Worm (Caenorhabditis elegans) whole organism, L4 larva: ENCODE data around the gene dnj-15.

Experiments
- F10B5.3 ChIP-seq: sonication (generic microtip); optimal IDR thresholded peaks from 2 replicates; lab custom pipeline; 2016; ENCODE audit warnings: mild to moderate bottlenecking, missing genetic modification characterization, missing compliant biosample characterization
- F26F4.8 ChIP-seq: fragments of 200-800 bp; sonication (Bioruptor generic); conservative IDR thresholded peaks from 2 replicates; pipeline ENCODE4 v1.3.6; 2022; ENCODE audit warnings: missing genetic modification characterization, missing compliant biosample characterization
- R02D3.7 ChIP-seq: fragments of 150-350 bp; sonication (generic microtip); optimal IDR thresholded peaks from 3 replicates; lab custom pipeline; 2014; ENCODE audit warnings: missing biosample characterization, missing genetic modification characterization
- T20F7.1 ChIP-seq: fragments of 200-800 bp; sonication (Bioruptor generic); optimal IDR thresholded peaks from 2 replicates; lab custom pipeline; 2018; ENCODE audit warnings: mild to moderate bottlenecking, missing genetic modification characterization, missing compliant biosample characterization
- Y105C5A.15 ChIP-seq: fragments of 200-800 bp; sonication (Bioruptor generic); IDR thresholded peaks from 2 replicates; pipeline ENCODE4 v1.3.6; 2022; ENCODE audit warnings: missing genetic modification characterization, missing compliant biosample characterization
- Y75B8A.6 ChIP-seq: fragments of 200-800 bp; sonication (Bioruptor generic); IDR thresholded peaks from 2 replicates; pipeline ENCODE4 v1.3.6; 2022; ENCODE audit warnings: missing genetic modification reagents, missing genetic modification characterization, missing compliant biosample characterization
- ZK337.2 ChIP-seq: fragments of 200-800 bp; sonication (Bioruptor generic); IDR thresholded peaks from 2 replicates; pipeline ENCODE4 v1.3.6; 2022; ENCODE audit warnings: missing genetic modification reagents, missing genetic modification characterization, missing compliant biosample characterization
- ZK546.5 ChIP-seq, 2 experiments: sonication (generic microtip); optimal IDR thresholded peaks; 2 replicates each; lab custom pipeline; 2017; ENCODE audit warnings: missing biosample characterization in 2 of 2, missing genetic modification characterization in 2 of 2
- arid-1 ChIP-seq: fragments of 200-800 bp; sonication (Bioruptor generic); conservative IDR thresholded peaks from 2 replicates; pipeline ENCODE4 v1.3.6; 2022; ENCODE audit warnings: missing genetic modification reagents, missing genetic modification characterization, missing compliant biosample characterization
- attf-4 ChIP-seq: sonication (generic microtip); optimal IDR thresholded peaks from 3 replicates; lab custom pipeline; 2017; ENCODE audit warnings: missing biosample characterization, missing genetic modification characterization
- ceh-62 ChIP-seq: sonication (generic microtip); optimal IDR thresholded peaks from 2 replicates; lab custom pipeline; 2017; ENCODE audit warnings: missing biosample characterization, missing genetic modification characterization
- ces-1 ChIP-seq: fragments of 150-350 bp; sonication (generic microtip); optimal IDR thresholded peaks from 4 replicates; lab custom pipeline; 2014; ENCODE audit warnings: missing biosample characterization, missing genetic modification reagents, missing genetic modification characterization
- ctbp-1 ChIP-seq: fragments of 200-800 bp; sonication (Bioruptor generic); IDR thresholded peaks from 2 replicates; pipeline ENCODE4 v1.3.6; 2022; ENCODE audit warnings: missing genetic modification reagents, missing genetic modification characterization, missing compliant biosample characterization
- daf-12 ChIP-seq: fragments of 150-350 bp; optimal IDR thresholded peaks from 2 replicates; lab custom pipeline; 2014; ENCODE audit warnings: missing biosample characterization, missing genetic modification reagents, missing genetic modification characterization
- dmd-8 ChIP-seq: fragments of 200-800 bp; sonication (Bioruptor generic); IDR thresholded peaks from 2 replicates; pipeline ENCODE4 v1.3.6; 2022; ENCODE audit warnings: missing genetic modification characterization, missing compliant biosample characterization
- dmd-9 ChIP-seq: fragments of 200-800 bp; sonication (Bioruptor generic); IDR thresholded peaks from 2 replicates; pipeline ENCODE4 v1.3.6; 2022; ENCODE audit warnings: missing genetic modification reagents, missing genetic modification characterization, missing compliant biosample characterization
- dve-1 ChIP-seq: sonication (generic microtip); optimal IDR thresholded peaks from 2 replicates; lab custom pipeline; 2017; ENCODE audit warnings: antibody characterized with exemption, mild to moderate bottlenecking, missing genetic modification characterization, missing compliant biosample characterization; ENCODE audit not compliant: insufficient read depth
- egl-27 ChIP-seq: sonication (generic microtip); optimal IDR thresholded peaks from 3 replicates; lab custom pipeline; 2017; ENCODE audit warnings: missing biosample characterization, missing genetic modification reagents, missing genetic modification characterization
- egl-43 ChIP-seq: fragments of 200-800 bp; sonication (Bioruptor generic); IDR thresholded peaks from 2 replicates; pipeline ENCODE4 v1.3.6; 2022; ENCODE audit warnings: missing genetic modification reagents, missing genetic modification characterization, missing compliant biosample characterization
- fkh-10 ChIP-seq: fragments of 150-350 bp; optimal IDR thresholded peaks from 2 replicates; lab custom pipeline; 2014; ENCODE audit warnings: missing biosample characterization, missing genetic modification reagents, missing genetic modification characterization
- gei-8 ChIP-seq: fragments of 200-800 bp; sonication (Bioruptor generic); optimal IDR thresholded peaks from 2 replicates; lab custom pipeline; 2018; ENCODE audit warnings: mild to moderate bottlenecking, missing genetic modification characterization, missing compliant biosample characterization
- hif-1 ChIP-seq, 2 experiments: sonication (generic microtip); optimal IDR thresholded peaks; 2 replicates each; lab custom pipeline; 2016 to 2017; ENCODE audit warnings: missing compliant biosample characterization in 2 of 2, missing genetic modification characterization in 2 of 2, missing genetic modification reagents in 2 of 2, missing genotype in 2 of 2, mild to moderate bottlenecking in 1 of 2
- hlh-30 ChIP-seq: sonication (generic microtip); optimal IDR thresholded peaks from 2 replicates; lab custom pipeline; 2017; ENCODE audit warnings: antibody characterized with exemption, mild to moderate bottlenecking, missing genetic modification characterization, missing compliant biosample characterization; ENCODE audit not compliant: insufficient read depth
- jun-1 ChIP-seq: fragments of 150-350 bp; optimal IDR thresholded peaks from 2 replicates; lab custom pipeline; 2014; ENCODE audit warnings: missing biosample characterization, missing genetic modification reagents, missing genetic modification characterization
- lin-1 ChIP-seq: fragments of 200-800 bp; sonication (Bioruptor generic); IDR thresholded peaks from 2 replicates; pipeline ENCODE4 v1.3.6; 2022; ENCODE audit warnings: missing genetic modification reagents, missing genetic modification characterization, missing compliant biosample characterization
- lin-13 ChIP-seq: fragments of 150-350 bp; optimal IDR thresholded peaks from 2 replicates; lab custom pipeline; 2014; ENCODE audit warnings: missing biosample characterization, missing genetic modification reagents, missing genetic modification characterization
- lin-29 ChIP-seq: fragments of 200-800 bp; sonication (Bioruptor generic); IDR thresholded peaks from 2 replicates; pipeline ENCODE4 v1.3.6; 2022; ENCODE audit warnings: missing genetic modification reagents, missing genetic modification characterization, missing compliant biosample characterization
- lir-3 ChIP-seq: sonication (generic microtip); optimal IDR thresholded peaks from 2 replicates; lab custom pipeline; 2016; ENCODE audit warnings: mild to moderate bottlenecking, missing genetic modification characterization, missing compliant biosample characterization
- lsy-2 ChIP-seq, 2 experiments: fragments of 150-350 bp in 1 of 2; sonication (generic microtip) in 1 of 2; optimal IDR thresholded peaks; 2 replicates each; lab custom pipeline; 2014 to 2017; ENCODE audit warnings: missing biosample characterization in 2 of 2, missing genetic modification characterization in 2 of 2
- madf-9 ChIP-seq: fragments of 200-800 bp; sonication (Bioruptor generic); conservative IDR thresholded peaks from 2 replicates; pipeline ENCODE4 v1.3.6; 2022; ENCODE audit warnings: missing genetic modification reagents, missing genetic modification characterization, missing compliant biosample characterization
- mxl-2 ChIP-seq: fragments of 200-800 bp; sonication (Bioruptor generic); conservative IDR thresholded peaks from 2 replicates; pipeline ENCODE4 v1.3.6; 2022; ENCODE audit warnings: missing genetic modification reagents, missing genetic modification characterization, missing compliant biosample characterization
- mxl-3 ChIP-seq: fragments of 200-800 bp; sonication (Bioruptor generic); optimal IDR thresholded peaks from 2 replicates; lab custom pipeline; 2018; ENCODE audit warnings: mild to moderate bottlenecking, missing genetic modification characterization, missing compliant biosample characterization
- nhr-237 ChIP-seq: sonication (generic microtip); optimal IDR thresholded peaks from 2 replicates; lab custom pipeline; 2017; ENCODE audit warnings: missing biosample characterization, missing genetic modification characterization
- nhr-48 ChIP-seq: sonication (generic microtip); optimal IDR thresholded peaks from 2 replicates; lab custom pipeline; 2016; ENCODE audit warnings: mild to moderate bottlenecking, missing genetic modification characterization, missing compliant biosample characterization
- nhr-6 ChIP-seq: fragments of 150-350 bp; optimal IDR thresholded peaks from 2 replicates; lab custom pipeline; 2014; ENCODE audit warnings: missing biosample characterization, missing genetic modification characterization
- nhr-77 ChIP-seq: fragments of 150-350 bp; optimal IDR thresholded peaks from 2 replicates; lab custom pipeline; 2014; ENCODE audit warnings: missing biosample characterization, missing genetic modification characterization
- sdz-12 ChIP-seq: fragments of 200-800 bp; sonication (Bioruptor generic); optimal IDR thresholded peaks from 2 replicates; lab custom pipeline; 2018; ENCODE audit warnings: mild to moderate bottlenecking, missing genetic modification characterization, missing compliant biosample characterization
- set-16 ChIP-seq: fragments of 200-800 bp; sonication (Bioruptor generic); IDR thresholded peaks from 2 replicates; pipeline ENCODE4 v1.3.6; 2022; ENCODE audit warnings: missing genetic modification reagents, missing genetic modification characterization, missing compliant biosample characterization
- snpc-1.2 ChIP-seq: fragments of 200-800 bp; sonication (Bioruptor generic); IDR thresholded peaks from 2 replicates; pipeline ENCODE4 v1.3.6; 2022; ENCODE audit warnings: missing genetic modification reagents, missing genetic modification characterization, missing compliant biosample characterization
- snpc-4 ChIP-seq: fragments of 150-350 bp; optimal IDR thresholded peaks from 2 replicates; lab custom pipeline; 2014; ENCODE audit warnings: missing biosample characterization, missing genetic modification characterization
- spr-3 ChIP-seq: fragments of 200-800 bp; sonication (Bioruptor generic); optimal IDR thresholded peaks from 2 replicates; lab custom pipeline; 2018; ENCODE audit warnings: mild to moderate bottlenecking, missing genetic modification characterization, missing compliant biosample characterization
- tag-97 ChIP-seq: fragments of 200-800 bp; sonication (Bioruptor generic); IDR thresholded peaks from 2 replicates; pipeline ENCODE4 v1.3.6; 2022; ENCODE audit warnings: missing genetic modification characterization, missing compliant biosample characterization
- tra-1 ChIP-seq: fragments of 200-800 bp; sonication (Bioruptor generic); IDR thresholded peaks from 2 replicates; pipeline ENCODE4 v1.3.6; 2022; ENCODE audit warnings: missing genetic modification reagents, missing genetic modification characterization, missing compliant biosample characterization
- unc-39 ChIP-seq: sonication (generic microtip); optimal IDR thresholded peaks from 2 replicates; lab custom pipeline; 2017; ENCODE audit warnings: missing biosample characterization, missing genetic modification characterization
- unc-62 ChIP-seq, 3 experiments: fragments of 150-350 bp in 1 of 3; sonication (generic microtip); optimal IDR thresholded peaks in 2 of 3; peaks in 1 of 3; 1 replicate in 1 of 3; 2 replicates in 2 of 3; lab custom pipeline; 2014 to 2017; ENCODE audit warnings: missing biosample characterization in 3 of 3, missing genetic modification characterization in 3 of 3, missing genetic modification reagents in 3 of 3, missing genotype in 1 of 3
- zag-1 ChIP-seq: fragments of 150-350 bp; optimal IDR thresholded peaks from 2 replicates; lab custom pipeline; 2014; ENCODE audit warnings: missing biosample characterization, missing genetic modification characterization
- zfp-2 ChIP-seq: sonication (generic microtip); optimal IDR thresholded peaks from 2 replicates; lab custom pipeline; 2016; ENCODE audit warnings: mild to moderate bottlenecking, missing genetic modification characterization, missing compliant biosample characterization
- zfp-3 ChIP-seq: fragments of 200-800 bp; sonication (Bioruptor generic); conservative IDR thresholded peaks from 2 replicates; pipeline ENCODE4 v1.3.6; 2022; ENCODE audit warnings: missing genetic modification reagents, missing genetic modification characterization, missing compliant biosample characterization
- zip-11 ChIP-seq: fragments of 200-800 bp; sonication (Bioruptor generic); IDR thresholded peaks from 2 replicates; pipeline ENCODE4 v1.3.6; 2022; ENCODE audit warnings: missing genetic modification characterization, missing compliant biosample characterization
- ztf-7 ChIP-seq: fragments of 150-350 bp; optimal IDR thresholded peaks from 2 replicates; lab custom pipeline; 2014; ENCODE audit warnings: missing biosample characterization, missing genetic modification characterization

Gene dnj-15

ce11 chrIV:4216099-4216894 is 40.1 kb downstream of the dnj-15 start:
- TF ChIP-seq unc-39 (tag; lab: Kevin White, UChicago): no peak
- TF ChIP-seq unc-62 (GFP tag; optimal IDR thresholded peaks at IDR 0.05 in 1 of 2; lab: Kevin White, UChicago): peak in 1 of 2 experiments; percentile 74
- no peak for TF ChIP-seq unc-62 (tag; optimal IDR thresholded peaks at IDR 0.05; lab: Kevin White, UChicago)
- no peak for TF ChIP-seq dmd-8 (GFP tag; lab: Robert Waterston, UW)
- no peak for TF ChIP-seq dmd-9 (GFP tag; lab: Robert Waterston, UW)
- TF ChIP-seq snpc-4: no peak
- TF ChIP-seq spr-3 (GFP tag; lab: Kevin White, UChicago): no peak
- no peak for TF ChIP-seq tag-97 (GFP tag; lab: Robert Waterston, UW)
- TF ChIP-seq gei-8: no peak
- TF ChIP-seq dve-1 (tag; lab: Kevin White, UChicago): peak; percentile 47
- TF ChIP-seq mxl-3 (GFP tag; lab: Kevin White, UChicago): peak; percentile 22
- no peak for TF ChIP-seq zfp-2 (tag; lab: Kevin White, UChicago)
- no peak for TF ChIP-seq mxl-2
- no peak for TF ChIP-seq ZK546.5 (tag; optimal IDR thresholded peaks at IDR 0.05; lab: Kevin White, UChicago)
- TF ChIP-seq lin-29 (GFP tag; lab: Robert Waterston, UW): no peak
- no peak for TF ChIP-seq lin-1 (GFP tag; lab: Robert Waterston, UW)
- TF ChIP-seq nhr-6 (tag; lab: Kevin White, UChicago): no peak
- no peak for TF ChIP-seq zip-11 (GFP tag; lab: Robert Waterston, UW)
- peak; percentile 47 for TF ChIP-seq nhr-48
- TF ChIP-seq fkh-10: no peak
- TF ChIP-seq sdz-12 (GFP tag; lab: Kevin White, UChicago): no peak
- no peak for TF ChIP-seq tra-1 (GFP tag; lab: Robert Waterston, UW)
- TF ChIP-seq ces-1 (GFP tag; lab: Kevin White, UChicago): no peak
- TF ChIP-seq arid-1: no peak
- no peak for TF ChIP-seq Y75B8A.6 (GFP tag; lab: Robert Waterston, UW)
- TF ChIP-seq F10B5.3: no peak
- TF ChIP-seq lir-3: no peak
- no peak for TF ChIP-seq attf-4 (tag; lab: Kevin White, UChicago)
- no peak for TF ChIP-seq ceh-62
- TF ChIP-seq lsy-2 (tag; optimal IDR thresholded peaks at IDR 0.05; lab: Kevin White, UChicago): no peak
- no peak for TF ChIP-seq ctbp-1 (GFP tag; lab: Robert Waterston, UW)
- TF ChIP-seq jun-1 (tag; lab: Kevin White, UChicago): no peak
- no peak for TF ChIP-seq T20F7.1 (GFP tag; lab: Kevin White, UChicago)
- no peak for TF ChIP-seq lin-13 (GFP tag; lab: Kevin White, UChicago)
- no peak for TF ChIP-seq zfp-3
- no peak for TF ChIP-seq ZK337.2 (GFP tag; lab: Robert Waterston, UW)
- no peak for TF ChIP-seq ztf-7
- no peak for TF ChIP-seq egl-43 (GFP tag; lab: Robert Waterston, UW)
- no peak for TF ChIP-seq daf-12 (tag; lab: Kevin White, UChicago)
- TF ChIP-seq Y105C5A.15 (GFP tag; lab: Robert Waterston, UW): no peak
- no peak for TF ChIP-seq madf-9 (GFP tag; lab: Robert Waterston, UW)
- TF ChIP-seq nhr-237: no peak
- TF ChIP-seq hif-1 (tag; optimal IDR thresholded peaks at IDR 0.05; lab: Kevin White, UChicago): peak; percentile 55 to 71
- no peak for TF ChIP-seq zag-1 (tag; lab: Kevin White, UChicago)
- TF ChIP-seq set-16 (GFP tag; lab: Robert Waterston, UW): peak; percentile 84
- peak; percentile 85 for TF ChIP-seq hlh-30 (tag; lab: Kevin White, UChicago)
- TF ChIP-seq R02D3.7: no peak
- TF ChIP-seq F26F4.8 (GFP tag; lab: Robert Waterston, UW): no peak
- no peak for TF ChIP-seq snpc-1.2 (GFP tag; lab: Robert Waterston, UW)
- TF ChIP-seq egl-27 (tag; lab: Kevin White, UChicago): no peak
- no peak for TF ChIP-seq nhr-77 (tag; lab: Kevin White, UChicago)
